Fruit fly (Drosophila melanogaster) whole organism, pupa: Measurements from ENCODE around the gene MFS18.

ENCODE experiments used
- CG10348 ChIP-seq: fragments of 200-800 bp; sonication (Bioruptor generic); IDR thresholded peaks from 2 replicates; pipeline ENCODE4 v1.3.6; 2022; ENCODE audit warnings: missing biosample characterization, missing genetic modification characterization
- CG12605 ChIP-seq: fragments of 200-800 bp; sonication (Bioruptor generic); IDR thresholded peaks from 2 replicates; pipeline ENCODE4 v1.3.6; 2022; ENCODE audit warnings: missing biosample characterization, missing genetic modification characterization
- CG13204 ChIP-seq: fragments of 200-800 bp; sonication (Bioruptor generic); optimal IDR thresholded peaks from 2 replicates; lab custom pipeline; 2018; ENCODE audit warnings: missing biosample characterization, mild to moderate bottlenecking, missing genetic modification characterization, moderate library complexity
- CG14655 ChIP-seq: fragments of 200-800 bp; sonication (Bioruptor generic); optimal IDR thresholded peaks from 3 replicates; lab custom pipeline; 2017; ENCODE audit warnings: mild to moderate bottlenecking, missing biosample characterization, missing genetic modification reagents, missing genetic modification characterization
- CG15710 ChIP-seq: fragments of 200-800 bp; sonication (Bioruptor generic); optimal IDR thresholded peaks from 2 replicates; lab custom pipeline; 2018; ENCODE audit warnings: missing biosample characterization, mild to moderate bottlenecking, missing genetic modification characterization, moderate library complexity
- CG17806 ChIP-seq: fragments of 200-800 bp; sonication (Bioruptor generic); optimal IDR thresholded peaks from 2 replicates; lab custom pipeline; 2018; ENCODE audit warnings: missing biosample characterization, mild to moderate bottlenecking, missing genetic modification characterization, moderate library complexity
- CG32121 ChIP-seq: fragments of 200-800 bp; sonication (Bioruptor generic); IDR thresholded peaks from 2 replicates; pipeline ENCODE4 v1.3.6; 2022; ENCODE audit warnings: missing biosample characterization, missing genetic modification characterization
- CG34367 ChIP-seq: fragments of 200-800 bp; sonication (Bioruptor generic); optimal IDR thresholded peaks from 2 replicates; lab custom pipeline; 2018; ENCODE audit warnings: missing biosample characterization, mild to moderate bottlenecking, missing genetic modification characterization
- CG8159 ChIP-seq: fragments of 200-800 bp; sonication (Bioruptor generic); optimal IDR thresholded peaks from 3 replicates; lab custom pipeline; 2018; ENCODE audit warnings: missing biosample characterization, mild to moderate bottlenecking, missing genetic modification characterization, moderate library complexity
- CG9948 ChIP-seq: fragments of 200-800 bp; sonication (Bioruptor generic); optimal IDR thresholded peaks from 2 replicates; lab custom pipeline; 2018; ENCODE audit warnings: missing biosample characterization, mild to moderate bottlenecking, missing genetic modification characterization, moderate library complexity
- EcR ChIP-seq: fragments of 200-800 bp; sonication (Bioruptor generic); optimal IDR thresholded peaks from 3 replicates; lab custom pipeline; 2019; ENCODE audit warnings: missing biosample characterization, missing genetic modification characterization, mild to moderate bottlenecking, moderate library complexity, missing genetic modification reagents
- Ets98B ChIP-seq: fragments of 200-800 bp; sonication (Bioruptor generic); IDR thresholded peaks from 2 replicates; pipeline ENCODE4 v1.3.6; 2022; ENCODE audit warnings: missing biosample characterization, missing genetic modification characterization
- Pif1A ChIP-seq: fragments of 200-800 bp; sonication (Bioruptor generic); optimal IDR thresholded peaks from 3 replicates; lab custom pipeline; 2016; ENCODE audit warnings: missing biosample characterization, missing genetic modification characterization
- Pif1B ChIP-seq: fragments of 200-800 bp; sonication (Bioruptor generic); optimal IDR thresholded peaks from 3 replicates; lab custom pipeline; 2016; ENCODE audit warnings: missing biosample characterization, missing genetic modification characterization
- fd96Ca ChIP-seq: fragments of 200-800 bp; sonication (Bioruptor generic); IDR thresholded peaks from 3 replicates; pipeline ENCODE4 v1.3.6; 2022; ENCODE audit warnings: missing biosample characterization, missing genetic modification characterization
- gl ChIP-seq: fragments of 200-800 bp; sonication (Bioruptor generic); optimal IDR thresholded peaks from 2 replicates; lab custom pipeline; 2018; ENCODE audit warnings: missing biosample characterization, mild to moderate bottlenecking, missing genetic modification characterization
- rn ChIP-seq: fragments of 200-800 bp; sonication (Bioruptor generic); IDR thresholded peaks from 2 replicates; pipeline ENCODE4 v1.3.6; 2022; ENCODE audit warnings: missing biosample characterization, missing genetic modification characterization

The MFS18 gene

DNA sequence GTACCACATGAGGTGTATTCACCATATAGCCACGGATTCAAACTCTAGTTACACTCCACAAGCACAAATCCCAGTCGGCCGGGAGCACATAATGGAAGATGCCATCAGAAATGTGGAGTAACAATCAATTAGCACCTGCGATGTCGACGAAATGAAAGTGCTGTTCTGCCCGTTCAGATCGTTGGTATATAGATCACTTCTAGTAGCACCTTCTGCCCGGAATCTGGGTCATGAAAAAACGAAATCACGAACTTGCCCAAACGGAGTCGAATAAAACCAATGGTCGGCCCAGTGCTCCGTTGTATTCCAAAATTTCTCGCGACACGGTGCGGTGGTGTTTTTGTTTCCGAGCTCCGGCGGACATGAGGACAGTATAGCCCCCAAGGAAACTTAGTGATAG, 47.8 kb downstream of the MFS18 start, which contains the start of gene CG33003:
CG33003 (plus strand) TSS at position 301 of the 400 bp plus-strand sequence.
- TF ChIP-seq CG9948 (tag; lab: Kevin White, UChicago) (no peak), rn (GFP tag; lab: Robert Waterston, UW) (no peak), CG10348 (no peak), fd96Ca (no peak), Ets98B (GFP tag; lab: Robert Waterston, UW) (no peak), gl (tag; lab: Kevin White, UChicago) (no peak), CG34367 (tag; lab: Kevin White, UChicago) (no peak), Pif1B (GFP tag; lab: Kevin White, UChicago) (no peak), CG15710 (tag; lab: Kevin White, UChicago) (no peak), CG12605 (GFP tag; lab: Robert Waterston, UW) (no peak), Pif1A (no peak), CG14655 (GFP tag; lab: Kevin White, UChicago) (no peak), CG8159 (tag; lab: Kevin White, UChicago) (no peak), CG17806 (tag; lab: Kevin White, UChicago) (no peak), CG13204 (no peak), EcR (GFP tag; lab: Kevin White, UChicago) (no peak), CG32121 (GFP tag; lab: Robert Waterston, UW) (no peak)
